Fruit fly (Drosophila melanogaster) whole organism, adult: ENCODE results near the gene Grl65a.

Experiments used
- CG11617 ChIP-seq: fragments of 200-800 bp; sonication (Bioruptor generic); optimal IDR thresholded peaks from 2 replicates; lab custom pipeline; 2017; ENCODE audit warnings: mild to moderate bottlenecking, missing biosample characterization, missing genetic modification reagents, missing genetic modification characterization
- CG12768 ChIP-seq: fragments of 200-800 bp; sonication (Bioruptor generic); optimal IDR thresholded peaks from 2 replicates; lab custom pipeline; 2017; ENCODE audit warnings: missing biosample characterization, missing genetic modification characterization, mild to moderate bottlenecking, moderate library complexity, missing genetic modification reagents
- CG14711 ChIP-seq: fragments of 200-800 bp; sonication (Bioruptor generic); optimal IDR thresholded peaks from 2 replicates; lab custom pipeline; 2018; ENCODE audit warnings: missing biosample characterization, mild to moderate bottlenecking, missing genetic modification characterization, moderate library complexity
- CG1620 ChIP-seq: fragments of 200-800 bp; sonication (Bioruptor generic); optimal IDR thresholded peaks from 2 replicates; lab custom pipeline; 2016; ENCODE audit warnings: missing biosample characterization, missing genetic modification characterization
- CG33017 ChIP-seq: fragments of 200-800 bp; sonication (Bioruptor generic); optimal IDR thresholded peaks from 2 replicates; lab custom pipeline; 2018; ENCODE audit warnings: missing biosample characterization, mild to moderate bottlenecking, missing genetic modification characterization, moderate library complexity
- CG5204 ChIP-seq: fragments of 200-800 bp; sonication (Bioruptor generic); optimal IDR thresholded peaks from 2 replicates; lab custom pipeline; 2016; ENCODE audit warnings: missing biosample characterization, missing genetic modification characterization
- CG7045 ChIP-seq: fragments of 200-800 bp; sonication (Bioruptor generic); optimal IDR thresholded peaks from 2 replicates; lab custom pipeline; 2017; ENCODE audit warnings: missing biosample characterization, mild to moderate bottlenecking, missing genetic modification characterization
- CG7101 ChIP-seq: fragments of 200-800 bp; sonication (Bioruptor generic); optimal IDR thresholded peaks from 2 replicates; lab custom pipeline; 2018; ENCODE audit warnings: missing biosample characterization, mild to moderate bottlenecking, missing genetic modification characterization, moderate library complexity
- Clk ChIP-seq: fragments of 200-800 bp; sonication (Bioruptor generic); optimal IDR thresholded peaks from 2 replicates; lab custom pipeline; 2017; ENCODE audit warnings: missing biosample characterization, missing genetic modification characterization
- Crg-1 ChIP-seq: fragments of 200-800 bp; sonication (Bioruptor generic); optimal IDR thresholded peaks from 2 replicates; lab custom pipeline; 2016; ENCODE audit warnings: missing biosample characterization, missing genetic modification characterization
- Hr96 ChIP-seq: fragments of 200-800 bp; sonication (Bioruptor generic); optimal IDR thresholded peaks from 2 replicates; lab custom pipeline; 2016; ENCODE audit warnings: missing biosample characterization, missing genetic modification characterization
- Mnt ChIP-seq: fragments of 200-800 bp; sonication (Bioruptor generic); optimal IDR thresholded peaks from 2 replicates; lab custom pipeline; 2016; ENCODE audit warnings: missing biosample characterization, mild to moderate bottlenecking, missing genetic modification characterization
- bab1 ChIP-seq: fragments of 200-800 bp; sonication (Bioruptor generic); optimal IDR thresholded peaks from 3 replicates; lab custom pipeline; 2019; ENCODE audit warnings: missing biosample characterization, mild to moderate bottlenecking, missing genetic modification characterization, moderate library complexity
- cic ChIP-seq: fragments of 200-800 bp; sonication (Bioruptor generic); optimal IDR thresholded peaks from 2 replicates; lab custom pipeline; 2017; ENCODE audit warnings: missing biosample characterization, mild to moderate bottlenecking, missing genetic modification characterization, moderate library complexity
- cnc ChIP-seq, 2 experiments: fragments of >200 bp; optimal IDR thresholded peaks; 2 replicates each; lab custom pipeline; 2017
- kay ChIP-seq: fragments of 200-800 bp; sonication (Bioruptor generic); peaks from one replicate; lab custom pipeline; 2016; ENCODE audit warnings: missing biosample characterization, missing genetic modification characterization, borderline replicate concordance
- ovo ChIP-seq: fragments of 200-800 bp; sonication (Bioruptor generic); optimal IDR thresholded peaks from 2 replicates; lab custom pipeline; 2016; ENCODE audit warnings: missing biosample characterization, missing genetic modification characterization
- pad ChIP-seq: fragments of 200-800 bp; sonication (Bioruptor generic); optimal IDR thresholded peaks from 3 replicates; lab custom pipeline; 2017; ENCODE audit warnings: missing biosample characterization, missing genetic modification characterization, mild to moderate bottlenecking, moderate library complexity, missing genetic modification reagents
- tj ChIP-seq: fragments of 200-800 bp; sonication (Bioruptor generic); optimal IDR thresholded peaks from 3 replicates; lab custom pipeline; 2017; ENCODE audit warnings: missing biosample characterization, mild to moderate bottlenecking, missing genetic modification characterization, moderate library complexity
- toe ChIP-seq: fragments of 200-800 bp; sonication (Bioruptor generic); optimal IDR thresholded peaks from 2 replicates; lab custom pipeline; 2016; ENCODE audit warnings: missing biosample characterization, missing genetic modification characterization

The Grl65a gene

DNA sequence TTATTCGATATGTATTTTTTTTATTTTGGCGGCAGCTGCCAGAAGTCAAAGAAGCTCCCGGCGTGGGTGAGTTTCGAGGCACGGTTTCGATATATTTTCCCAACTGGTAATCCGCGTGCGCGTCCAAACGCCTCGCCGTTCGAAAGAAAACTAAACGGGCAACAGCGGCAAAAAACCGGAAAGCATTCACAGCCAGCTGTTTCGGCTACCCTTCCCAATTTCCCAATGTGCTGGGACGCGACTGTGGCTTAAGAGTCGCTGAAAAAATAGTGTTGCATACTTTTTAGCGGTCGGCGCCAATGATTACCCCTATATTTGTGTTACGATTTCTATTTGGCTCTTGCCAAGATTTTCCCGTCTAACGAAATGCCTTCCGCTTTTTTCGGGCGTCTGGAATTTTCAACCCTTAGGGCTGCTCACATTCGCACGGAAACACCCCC lies 35.8 kb upstream of the Grl65a start, which contains the start of gene SP1173:
Gene SP1173, minus strand, starts transcription at position 154 of the 440 bp plus-strand sequence.
- peak; percentile 17 for TF ChIP-seq tj (GFP tag; lab: Kevin White, UChicago)
- peak; percentile 30 for TF ChIP-seq pad
- TF ChIP-seq toe, result peak; percentile 6
- peak; percentile 18 for TF ChIP-seq CG11617 (GFP tag; lab: Kevin White, UChicago)
- no peak for TF ChIP-seq CG7045 (GFP tag; lab: Kevin White, UChicago)
- TF ChIP-seq bab1 (GFP tag; lab: Kevin White, UChicago), result peak; percentile 38
- TF ChIP-seq CG7101 (tag; lab: Kevin White, UChicago), result peak; percentile 7
- no peak for TF ChIP-seq Mnt (GFP tag; lab: Kevin White, UChicago)

DNA sequence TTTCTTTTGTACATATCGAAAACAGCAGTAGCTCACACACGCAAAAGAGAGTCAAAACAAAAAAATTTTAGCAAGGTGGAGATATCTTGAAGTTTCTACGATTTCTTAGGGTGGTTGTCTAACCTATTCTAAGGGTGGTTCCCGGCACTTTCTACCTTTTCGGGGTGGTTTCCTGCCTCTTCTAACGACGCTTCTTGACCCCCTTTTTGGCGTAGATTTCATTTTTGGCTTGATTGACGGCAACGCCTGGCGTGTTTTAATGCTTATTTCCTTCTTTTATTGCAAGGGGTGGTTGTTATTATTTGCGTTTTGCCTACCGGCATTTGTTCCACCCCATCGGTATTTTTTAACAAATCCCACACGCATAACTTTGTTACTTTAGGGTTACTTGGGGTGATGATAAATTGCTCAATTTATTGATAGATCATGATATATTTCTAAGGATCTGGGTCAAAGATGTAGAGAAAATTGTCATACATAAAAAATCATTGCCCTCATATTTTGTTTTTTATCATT lies 33.4 kb upstream of the Grl65a start:
- TF ChIP-seq CG7045 (GFP tag; lab: Kevin White, UChicago), result no peak

DNA sequence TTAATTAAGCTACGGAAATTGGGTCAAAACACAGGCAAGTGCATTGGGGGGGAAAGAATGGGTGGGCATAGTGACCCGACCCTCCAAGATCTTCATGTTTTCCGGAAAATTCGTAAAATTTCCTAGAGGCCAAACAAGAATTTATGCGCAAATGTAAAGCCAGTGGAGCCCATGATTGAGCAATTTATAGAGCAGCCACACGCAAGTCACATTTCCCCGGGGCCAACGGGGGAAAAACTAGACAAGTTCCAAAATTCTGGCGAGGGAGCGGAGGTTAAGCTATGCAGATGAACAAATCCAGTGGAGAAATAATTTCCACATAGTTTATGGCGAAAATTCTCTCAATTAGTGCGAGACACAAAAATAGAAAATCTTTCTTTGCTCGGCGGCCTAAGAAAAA lies 29.7 kb upstream of the Grl65a start:
- TF ChIP-seq CG11617 (GFP tag; lab: Kevin White, UChicago), result no peak

DNA sequence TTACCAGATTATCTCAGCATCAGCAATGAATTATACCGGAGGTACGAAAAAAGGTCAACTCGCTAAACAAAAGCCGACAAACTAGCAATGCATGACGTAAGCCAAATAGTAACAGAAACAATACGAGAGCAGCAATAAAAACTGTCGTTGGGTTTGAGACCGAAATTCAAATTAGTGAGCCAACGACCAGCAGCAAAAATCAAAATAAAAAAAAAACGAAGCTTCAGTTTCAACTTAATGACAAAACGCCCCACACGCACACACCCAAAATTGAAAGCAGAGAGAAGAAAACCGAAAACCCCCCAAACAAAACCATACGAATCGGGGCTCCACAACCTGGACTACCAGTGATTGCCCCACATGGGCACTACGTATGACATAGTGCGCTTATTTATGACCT lies 26.6 kb upstream of the Grl65a start:
- TF ChIP-seq CG12768 (GFP tag; lab: Kevin White, UChicago) (no peak), pad (no peak), CG1620 (GFP tag; lab: Kevin White, UChicago) (no peak), cic (GFP tag; lab: Kevin White, UChicago) (no peak), Hr96 (no peak), tj (GFP tag; lab: Kevin White, UChicago) (no peak), toe (no peak), CG7045 (GFP tag; lab: Kevin White, UChicago) (no peak), bab1 (GFP tag; lab: Kevin White, UChicago) (no peak)

DNA sequence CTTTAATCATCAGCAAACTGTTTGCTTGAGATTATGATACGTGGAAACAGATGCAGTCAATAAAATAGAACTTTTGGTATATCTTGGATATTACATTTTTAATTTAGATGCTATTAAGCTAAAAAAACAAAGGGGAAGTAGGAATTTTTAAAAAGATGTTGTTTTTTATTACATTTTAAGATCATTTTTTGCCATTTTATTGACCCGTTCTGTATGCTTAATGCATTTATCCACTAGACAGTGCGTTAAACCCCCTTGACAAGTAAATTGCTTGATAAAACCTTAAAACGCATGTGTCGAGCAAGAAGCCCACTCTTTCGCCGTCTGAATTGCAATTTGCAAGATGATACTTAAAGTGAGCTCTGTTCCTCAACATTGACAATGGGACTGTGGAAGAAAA lies 25.6 kb upstream of the Grl65a start:
- TF ChIP-seq bab1 (GFP tag; lab: Kevin White, UChicago) (no peak), CG1620 (GFP tag; lab: Kevin White, UChicago) (no peak), Crg-1 (GFP tag; lab: Kevin White, UChicago) (no peak), tj (GFP tag; lab: Kevin White, UChicago) (no peak), CG14711 (tag; lab: Kevin White, UChicago) (no peak), Clk (no peak), CG7101 (tag; lab: Kevin White, UChicago) (no peak), CG12768 (GFP tag; lab: Kevin White, UChicago) (no peak), CG33017 (no peak), Hr96 (no peak), CG7045 (GFP tag; lab: Kevin White, UChicago) (no peak), toe (no peak)

DNA sequence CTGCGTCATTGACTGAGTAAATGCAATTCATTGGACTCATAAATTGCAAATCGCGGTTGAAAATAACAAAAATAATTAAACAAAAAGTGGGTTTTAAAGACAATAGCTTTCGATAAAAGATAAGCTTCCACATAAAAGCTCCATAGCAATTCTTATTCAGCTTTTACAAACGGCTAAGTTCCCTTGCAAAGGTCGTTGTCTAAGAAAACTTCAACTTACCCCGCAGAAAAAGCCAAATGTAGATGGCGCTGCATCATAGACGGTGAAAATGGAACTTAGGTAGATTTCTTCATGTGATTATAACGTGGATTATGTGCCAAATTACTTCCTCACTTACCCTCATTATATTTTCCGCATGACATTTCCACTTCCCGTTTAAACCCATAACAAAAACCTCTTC lies 21.3 kb upstream of the Grl65a start:
- no peak for TF ChIP-seq CG5204 (GFP tag; lab: Kevin White, UChicago)
- TF ChIP-seq kay (GFP tag; lab: Kevin White, UChicago), result peak; percentile 77
- no peak for TF ChIP-seq CG7101 (tag; lab: Kevin White, UChicago)
- TF ChIP-seq Hr96, result no peak

DNA sequence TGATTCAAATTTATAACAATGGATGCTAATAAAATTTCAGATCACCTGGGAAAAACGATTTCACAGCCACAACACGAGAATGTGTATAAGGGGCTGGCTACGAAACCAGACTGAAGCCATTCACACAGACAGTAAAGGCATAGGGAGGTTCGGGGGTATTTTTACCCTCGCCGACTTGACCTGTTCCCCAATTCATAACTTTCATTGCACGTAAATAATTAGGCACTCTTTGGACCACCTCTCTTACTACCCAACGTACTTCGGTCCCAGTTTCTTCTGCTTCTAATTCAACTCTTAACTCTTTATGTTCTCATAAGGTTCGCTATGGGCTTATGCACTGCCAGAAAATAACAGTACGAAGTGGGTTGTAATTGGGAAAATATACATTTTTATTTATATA lies 2.1 kb downstream of the Grl65a start, which contains the start of gene eIF4E4:
Gene eIF4E4, minus strand, starts transcription at position 101 of the 400 bp plus-strand sequence.
- TF ChIP-seq kay (GFP tag; lab: Kevin White, UChicago) (no peak), toe (no peak), CG1620 (GFP tag; lab: Kevin White, UChicago) (no peak), ovo (GFP tag; lab: Kevin White, UChicago) (no peak), cic (GFP tag; lab: Kevin White, UChicago) (no peak), tj (GFP tag; lab: Kevin White, UChicago) (no peak), bab1 (GFP tag; lab: Kevin White, UChicago) (no peak), CG14711 (tag; lab: Kevin White, UChicago) (no peak), CG12768 (GFP tag; lab: Kevin White, UChicago) (no peak), CG33017 (no peak), CG7045 (GFP tag; lab: Kevin White, UChicago) (no peak), CG5204 (GFP tag; lab: Kevin White, UChicago) (no peak), Mnt (GFP tag; lab: Kevin White, UChicago) (no peak), cnc (optimal IDR thresholded peaks at IDR 0.05; lab: Kevin White, UChicago) (no peak), Clk (no peak), pad (no peak), Hr96 (no peak)

DNA sequence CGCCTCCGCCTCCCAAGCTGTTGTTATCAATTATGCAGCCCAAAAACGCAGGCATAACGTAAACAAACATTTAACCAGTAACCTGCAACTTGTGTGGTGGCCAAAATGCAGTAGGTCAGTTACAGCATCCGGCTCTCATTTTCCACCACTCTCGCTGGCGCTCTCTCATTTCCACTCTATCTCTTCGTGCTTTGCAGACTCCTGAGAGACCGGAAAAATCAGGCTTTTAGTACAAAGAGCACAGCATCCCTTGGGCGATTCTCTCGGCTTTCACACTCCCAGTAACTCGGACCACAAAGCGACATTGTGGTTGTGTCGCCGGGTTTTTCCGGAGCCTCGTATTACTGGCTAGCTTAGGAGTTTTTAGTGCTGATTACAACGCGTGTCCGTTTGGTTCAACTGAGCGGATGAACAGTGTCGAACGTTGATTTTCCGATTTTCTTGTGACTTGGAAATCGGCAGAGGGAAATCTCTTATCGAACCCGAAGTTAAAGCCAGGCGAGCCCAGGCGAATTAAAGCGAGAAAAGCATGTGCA lies 43.9 kb downstream of the Grl65a start, which contains the start of gene GluRIA:
Gene GluRIA, plus strand, starts transcription at position 364 of the 536 bp plus-strand sequence.
- TF ChIP-seq CG5204 (GFP tag; lab: Kevin White, UChicago), result no peak
